Worm (Caenorhabditis elegans) whole organism, L2 larva: ENCODE measurements around the gene oac-4.

Source experiments
- elt-3 ChIP-seq: sonication (generic microtip); optimal IDR thresholded peaks from 2 replicates; lab custom pipeline; 2017; ENCODE audit warnings: missing biosample characterization, missing genetic modification characterization
- nhr-6 ChIP-seq: fragments of 150-350 bp; optimal IDR thresholded peaks from 2 replicates; lab custom pipeline; 2014; ENCODE audit warnings: missing biosample characterization, missing genetic modification characterization

- TF ChIP-seq nhr-6 (tag; lab: Kevin White, UChicago) (no peak), elt-3 (no peak)
Observed at ce11 chrII:3787151-3787550, 48.7 kb downstream of the oac-4 start, which contains the start of gene T24E12.13.
